Worm (Caenorhabditis elegans) whole organism, L3 larva: ENCODE measurements around the gene Y51A2B.16.

Experiments used
- R02D3.7 ChIP-seq: fragments of 150-350 bp; optimal IDR thresholded peaks from 2 replicates; lab custom pipeline; 2014; ENCODE audit warnings: missing biosample characterization, missing genetic modification characterization
- ama-1 ChIP-seq: fragments of 150-350 bp; optimal IDR thresholded peaks from 2 replicates; lab custom pipeline; 2018
- ceh-82 ChIP-seq: fragments of 150-350 bp; optimal IDR thresholded peaks from 2 replicates; lab custom pipeline; 2014; ENCODE audit warnings: missing biosample characterization, missing genetic modification characterization
- ceh-9 ChIP-seq: sonication (generic microtip); optimal IDR thresholded peaks from 2 replicates; lab custom pipeline; 2018; ENCODE audit warnings: missing biosample characterization, missing genetic modification characterization
- egl-5 ChIP-seq: fragments of 150-350 bp; optimal IDR thresholded peaks from 2 replicates; lab custom pipeline; 2017; ENCODE audit warnings: missing biosample characterization, missing genetic modification reagents, missing genetic modification characterization, inconsistent platforms
- elt-1 ChIP-seq: fragments of 150-350 bp; optimal IDR thresholded peaks from 2 replicates; lab custom pipeline; 2014; ENCODE audit warnings: missing biosample characterization, missing genetic modification characterization
- elt-2 ChIP-seq: sonication (generic microtip); optimal IDR thresholded peaks from 2 replicates; lab custom pipeline; 2016; ENCODE audit warnings: missing genetic modification reagents, mild to moderate bottlenecking, missing genetic modification characterization, missing compliant biosample characterization
- eor-1 ChIP-seq, 2 experiments: fragments of 150-350 bp; optimal IDR thresholded peaks; 2 replicates each; lab custom pipeline; 2014 to 2018; ENCODE audit warnings: missing biosample characterization in 2 of 2, missing genetic modification characterization in 2 of 2
- fkh-10 ChIP-seq: sonication (generic microtip); optimal IDR thresholded peaks from 2 replicates; lab custom pipeline; 2017; ENCODE audit warnings: missing biosample characterization, missing genetic modification reagents, missing genetic modification characterization
- fkh-2 ChIP-seq: fragments of 150-350 bp; optimal IDR thresholded peaks from 2 replicates; lab custom pipeline; 2014; ENCODE audit warnings: missing biosample characterization, missing genetic modification reagents, missing genetic modification characterization
- fos-1 ChIP-seq: fragments of 150-350 bp; optimal IDR thresholded peaks from 2 replicates; lab custom pipeline; 2014; ENCODE audit warnings: missing biosample characterization, missing genetic modification characterization
- jun-1 ChIP-seq: fragments of 150-350 bp; optimal IDR thresholded peaks from 2 replicates; lab custom pipeline; 2014; ENCODE audit warnings: missing biosample characterization, missing genetic modification reagents, missing genetic modification characterization
- lin-15B ChIP-seq: fragments of 150-350 bp; optimal IDR thresholded peaks from 2 replicates; lab custom pipeline; 2014; ENCODE audit warnings: missing biosample characterization, missing genetic modification characterization
- lin-39 ChIP-seq: fragments of 150-350 bp; optimal IDR thresholded peaks from 2 replicates; lab custom pipeline; 2018; ENCODE audit warnings: missing biosample characterization, missing genetic modification reagents, missing genetic modification characterization
- lsy-12 ChIP-seq: sonication (generic microtip); optimal IDR thresholded peaks from 2 replicates; lab custom pipeline; 2016; ENCODE audit warnings: mild to moderate bottlenecking, missing genetic modification characterization, missing compliant biosample characterization
- mdl-1 ChIP-seq: fragments of 150-350 bp; optimal IDR thresholded peaks from 2 replicates; lab custom pipeline; 2014; ENCODE audit warnings: missing biosample characterization, missing genetic modification characterization
- mml-1 ChIP-seq: fragments of 150-350 bp; sonication (generic microtip); optimal IDR thresholded peaks from 3 replicates; lab custom pipeline; 2014; ENCODE audit warnings: missing biosample characterization, missing genetic modification characterization
- nfya-1 ChIP-seq: sonication (generic microtip); optimal IDR thresholded peaks from 2 replicates; lab custom pipeline; 2017; ENCODE audit warnings: missing genetic modification characterization, mild to moderate bottlenecking, missing compliant biosample characterization, antibody characterized with exemption, moderate library complexity; ENCODE audit not compliant: insufficient read depth
- nhr-23 ChIP-seq: fragments of 150-350 bp; optimal IDR thresholded peaks from 2 replicates; lab custom pipeline; 2014; ENCODE audit warnings: missing biosample characterization, missing genetic modification reagents, missing genetic modification characterization
- nhr-237 ChIP-seq: fragments of 150-350 bp; optimal IDR thresholded peaks from 2 replicates; lab custom pipeline; 2014; ENCODE audit warnings: missing biosample characterization, missing genetic modification characterization
- nhr-25 ChIP-seq: sonication (generic microtip); optimal IDR thresholded peaks from 2 replicates; lab custom pipeline; 2017; ENCODE audit warnings: missing biosample characterization, missing genetic modification characterization
- nhr-43 ChIP-seq: sonication (generic microtip); optimal IDR thresholded peaks from 2 replicates; lab custom pipeline; 2016; ENCODE audit warnings: mild to moderate bottlenecking, missing genetic modification characterization, missing compliant biosample characterization; ENCODE audit not compliant: poor library complexity, severe bottlenecking
- nhr-67 ChIP-seq: fragments of 150-350 bp; optimal IDR thresholded peaks from 2 replicates; lab custom pipeline; 2014; ENCODE audit warnings: missing biosample characterization, missing genetic modification characterization
- nhr-76 ChIP-seq: fragments of 150-350 bp; sonication (generic microtip); optimal IDR thresholded peaks from 5 replicates; lab custom pipeline; 2014; ENCODE audit warnings: missing biosample characterization, missing genetic modification characterization
- nhr-77 ChIP-seq: fragments of 150-350 bp; optimal IDR thresholded peaks from 2 replicates; lab custom pipeline; 2014; ENCODE audit warnings: missing biosample characterization, missing genetic modification characterization
- pha-4 ChIP-seq: fragments of 150-350 bp; optimal IDR thresholded peaks from 2 replicates; lab custom pipeline; 2014; ENCODE audit warnings: missing biosample characterization, missing genetic modification reagents, missing genetic modification characterization
- pqm-1 ChIP-seq: fragments of 150-350 bp; optimal IDR thresholded peaks from 2 replicates; lab custom pipeline; 2017; ENCODE audit warnings: missing biosample characterization, missing genetic modification characterization, inconsistent platforms
- sea-2 ChIP-seq: fragments of 150-350 bp; sonication (generic microtip); optimal IDR thresholded peaks from 4 replicates; lab custom pipeline; 2014; ENCODE audit warnings: missing biosample characterization, missing genetic modification reagents, missing genetic modification characterization
- unc-39 ChIP-seq: sonication (generic microtip); optimal IDR thresholded peaks from 4 replicates; lab custom pipeline; 2017; ENCODE audit warnings: missing biosample characterization, missing genetic modification characterization
- unc-62 ChIP-seq: fragments of 150-350 bp; sonication (generic microtip); optimal IDR thresholded peaks from 4 replicates; lab custom pipeline; 2014; ENCODE audit warnings: missing biosample characterization, missing genetic modification reagents, missing genetic modification characterization
- zag-1 ChIP-seq: fragments of 150-350 bp; optimal IDR thresholded peaks from 2 replicates; lab custom pipeline; 2014; ENCODE audit warnings: missing biosample characterization, missing genetic modification characterization
- ztf-11 ChIP-seq: fragments of 150-350 bp; optimal IDR thresholded peaks from 2 replicates; lab custom pipeline; 2014; ENCODE audit warnings: missing biosample characterization, missing genetic modification characterization
- ztf-4 ChIP-seq: fragments of 150-350 bp; optimal IDR thresholded peaks from 2 replicates; lab custom pipeline; 2014; ENCODE audit warnings: missing biosample characterization, missing genetic modification characterization

Gene Y51A2B.16

ce11 chrV:18430826-18431225, 33.1 kb upstream of the Y51A2B.16 start:
- TF ChIP-seq eor-1 (tag; optimal IDR thresholded peaks at IDR 0.05; lab: Kevin White, UChicago) = no peak
- no peak for TF ChIP-seq sea-2 (GFP tag; lab: Kevin White, UChicago)
- TF ChIP-seq mml-1 (tag; lab: Kevin White, UChicago) = no peak
- TF ChIP-seq ceh-82 (tag; lab: Kevin White, UChicago) = no peak
- no peak for TF ChIP-seq mdl-1
- TF ChIP-seq nhr-43 (tag; lab: Kevin White, UChicago) = no peak
- no peak for TF ChIP-seq unc-62 (GFP tag; lab: Kevin White, UChicago)
- no peak for TF ChIP-seq jun-1
- TF ChIP-seq nhr-237 (tag; lab: Kevin White, UChicago) = no peak
- no peak for TF ChIP-seq ceh-9 (tag; lab: Kevin White, UChicago)
- TF ChIP-seq unc-39 (tag; lab: Kevin White, UChicago) = no peak
- TF ChIP-seq pqm-1 (tag; lab: Kevin White, UChicago) = no peak
- no peak for TF ChIP-seq zag-1 (tag; lab: Kevin White, UChicago)
- TF ChIP-seq egl-5 (tag; lab: Kevin White, UChicago) = no peak
- TF ChIP-seq lin-15B (tag; lab: Kevin White, UChicago) = no peak
- no peak for TF ChIP-seq elt-2 (tag; lab: Kevin White, UChicago)
- TF ChIP-seq nhr-67 = no peak
- no peak for TF ChIP-seq fkh-10 (GFP tag; lab: Kevin White, UChicago)
- TF ChIP-seq ama-1 (lab: Kevin White, UChicago) = no peak

- TF ChIP-seq ztf-4 (tag; lab: Kevin White, UChicago) (no peak), lin-39 (tag; lab: Kevin White, UChicago) (no peak), nfya-1 (tag; lab: Kevin White, UChicago) (no peak), unc-62 (GFP tag; lab: Kevin White, UChicago) (no peak)
- TF ChIP-seq, all 47 proteins: peak for 0
Measured at ce11 chrV:18426280-18426679, 28.6 kb upstream of the Y51A2B.16 start, which contains the start of gene srw-83. srw-83 (plus strand) TSS chrV:18426580.

- TF ChIP-seq unc-62 (GFP tag; lab: Kevin White, UChicago) (no peak), fos-1 (tag; lab: Kevin White, UChicago) (no peak), egl-5 (tag; lab: Kevin White, UChicago) (no peak), lin-15B (tag; lab: Kevin White, UChicago) (no peak), nhr-77 (tag; lab: Kevin White, UChicago) (no peak), nhr-67 (no peak), nhr-25 (tag; lab: Kevin White, UChicago) (no peak), lsy-12 (no peak), mml-1 (tag; lab: Kevin White, UChicago) (no peak), ama-1 (lab: Kevin White, UChicago) (no peak), nhr-23 (tag; lab: Kevin White, UChicago) (no peak), elt-2 (tag; lab: Kevin White, UChicago) (no peak), pha-4 (tag; lab: Kevin White, UChicago) (no peak)
Measured at ce11 chrV:18425544-18425943, 27.8 kb upstream of the Y51A2B.16 start, which contains the start of gene ZK262.19. ZK262.19 (minus strand) TSS chrV:18425644.

- TF ChIP-seq ztf-4 (tag; lab: Kevin White, UChicago) (no peak), nhr-76 (no peak), lin-39 (tag; lab: Kevin White, UChicago) (no peak), zag-1 (tag; lab: Kevin White, UChicago) (no peak), ztf-11 (no peak), nhr-25 (tag; lab: Kevin White, UChicago) (no peak), nhr-43 (tag; lab: Kevin White, UChicago) (no peak), nfya-1 (tag; lab: Kevin White, UChicago) (no peak), R02D3.7 (tag; lab: Kevin White, UChicago) (no peak)
Measured at ce11 chrV:18424471-18424870, 26.8 kb upstream of the Y51A2B.16 start, which contains the start of gene ZK262.4. ZK262.4 (minus strand) TSS chrV:18424571.

- TF ChIP-seq nhr-76 = no peak
- no peak for TF ChIP-seq elt-1 (tag; lab: Kevin White, UChicago)
- no peak for TF ChIP-seq pqm-1 (tag; lab: Kevin White, UChicago)
- no peak for TF ChIP-seq unc-39 (tag; lab: Kevin White, UChicago)
- no peak for TF ChIP-seq lsy-12
- no peak for TF ChIP-seq nhr-67
- TF ChIP-seq fkh-2 = no peak
- no peak for TF ChIP-seq ztf-4 (tag; lab: Kevin White, UChicago)
Measured at ce11 chrV:18420797-18421196, 23.1 kb upstream of the Y51A2B.16 start, which contains the start of gene srj-26. srj-26 (plus strand) TSS chrV:18421097.
